Fruit fly (Drosophila melanogaster): Measurements from ENCODE around the gene ttm2.

DNA sequence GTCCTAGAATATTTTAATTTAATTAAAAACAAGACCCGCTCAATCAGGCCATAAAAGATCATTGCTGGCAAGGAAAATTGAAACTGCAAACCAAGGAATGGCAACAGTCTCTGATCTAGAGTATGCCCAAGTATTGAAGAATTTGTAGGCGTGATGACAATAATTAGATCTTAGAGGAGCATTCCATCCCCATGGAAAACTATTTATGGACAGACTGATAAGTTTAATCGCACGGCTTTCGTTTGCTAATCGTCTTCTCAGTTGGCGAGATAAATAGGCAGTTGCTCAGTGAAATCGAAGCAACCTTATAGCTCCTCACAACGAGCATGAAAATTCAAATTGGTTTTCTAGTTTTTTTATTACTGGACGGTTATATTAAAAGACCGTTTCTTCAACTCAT is 41.8 kb downstream of the ttm2 start, which contains the start of gene ddbt:
- TF ChIP-seq psq (optimal IDR thresholded peaks at IDR 0.05) (no peak), EcR (GFP tag; optimal IDR thresholded peaks at IDR 0.05) (no peak), usp (GFP tag; optimal IDR thresholded peaks at IDR 0.05) (no peak), pan (optimal IDR thresholded peaks at IDR 0.05) (no peak), CG8478 (optimal IDR thresholded peaks at IDR 0.05) (no peak)
